Fruit fly (Drosophila melanogaster): ENCODE measurements around the gene ClC-c.
A peak's percentile ranks its signal among the peaks of the same experiment; 100 is the strongest.

Gene ClC-c

dm6 chr3L:16139131-16139530 is 48.9 kb downstream of the ClC-c start:
- peak; percentile 41 for TF ChIP-seq bab1 (GFP tag; optimal IDR thresholded peaks at IDR 0.05)
- TF ChIP-seq CG14711 (tag; optimal IDR thresholded peaks at IDR 0.05) = peak; percentile 98
- no peak for TF ChIP-seq CG1620 (GFP tag; optimal IDR thresholded peaks at IDR 0.05)

DNA sequence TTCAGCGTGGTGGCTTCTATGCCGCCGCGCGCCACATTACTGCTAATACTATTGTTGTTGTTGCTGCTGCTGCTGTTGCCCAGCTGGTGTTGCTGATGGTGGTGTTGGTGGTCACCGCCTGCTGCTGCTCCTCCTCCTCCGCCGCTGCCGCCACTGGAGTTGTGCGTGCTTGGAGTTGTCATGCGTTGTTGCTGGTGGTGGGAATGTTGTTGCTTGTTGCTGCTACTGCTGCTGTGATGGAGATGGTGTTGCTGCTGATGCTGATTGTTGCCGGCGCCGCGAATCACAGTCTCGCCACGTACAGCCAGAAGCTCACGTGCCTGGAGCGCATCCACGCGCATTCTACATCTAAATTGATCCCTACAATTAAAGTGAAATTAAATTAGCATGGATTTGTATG is 51.3 kb downstream of the ClC-c start:
- no peak for TF ChIP-seq CG7045 (GFP tag; optimal IDR thresholded peaks at IDR 0.05)

DNA sequence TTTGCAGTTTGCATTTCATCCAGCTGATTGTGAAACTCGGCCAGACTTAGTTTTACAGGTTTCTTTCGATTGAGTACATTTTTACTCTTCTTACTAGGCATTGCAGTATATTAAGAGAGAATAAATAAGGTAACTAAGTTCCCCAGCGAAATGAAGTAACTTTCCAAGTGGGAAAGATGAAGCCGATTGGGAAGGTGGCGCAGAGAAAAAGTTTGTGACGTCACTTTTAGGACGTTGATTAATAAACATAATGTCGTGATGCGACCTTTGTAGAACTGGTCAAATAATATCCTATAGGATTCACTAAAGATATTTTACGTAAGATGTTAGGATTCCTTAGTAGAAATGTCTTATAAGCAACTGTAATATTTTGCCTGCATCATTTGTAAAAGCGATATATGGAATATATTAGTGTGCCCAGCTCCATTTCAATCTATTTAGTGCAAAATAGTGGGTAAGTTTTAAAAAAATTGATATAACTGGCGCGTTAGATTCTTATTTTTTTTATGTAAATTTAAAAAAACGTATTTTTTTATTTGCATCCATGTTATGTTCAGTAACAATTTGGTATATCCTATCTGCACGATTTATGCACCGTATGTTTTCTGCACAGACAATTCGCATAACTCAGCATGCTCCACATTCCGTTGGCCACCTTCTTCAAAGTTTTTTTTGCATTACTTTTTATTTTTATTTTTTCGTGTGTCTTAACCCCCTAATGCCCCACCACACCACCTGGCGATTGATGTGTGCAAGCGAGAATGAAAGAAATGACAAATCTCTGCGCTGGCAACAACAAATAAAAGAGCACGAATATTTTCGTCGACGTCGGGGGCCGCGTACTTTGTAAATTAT is 53.7 kb downstream of the ClC-c start, which contains the start of gene CG32152:
Gene CG32152, minus strand, starts transcription at position 352 of the 855 bp plus-strand sequence.
- TF ChIP-seq CG7045 (GFP tag; optimal IDR thresholded peaks at IDR 0.05) (no peak), Mnt (GFP tag; optimal IDR thresholded peaks at IDR 0.05) (no peak), Crg-1 (GFP tag; optimal IDR thresholded peaks at IDR 0.05) (no peak), toe (GFP tag; optimal IDR thresholded peaks at IDR 0.05) (no peak), kay (GFP tag; ENCODE audit: borderline replicate concordance) (no peak), ovo (GFP tag; optimal IDR thresholded peaks at IDR 0.05) (no peak), bab1 (GFP tag; optimal IDR thresholded peaks at IDR 0.05) (peak; percentile 47), Clk (GFP tag; optimal IDR thresholded peaks at IDR 0.05) (no peak), tj (GFP tag; optimal IDR thresholded peaks at IDR 0.05) (peak; percentile 87), CG14711 (tag; optimal IDR thresholded peaks at IDR 0.05) (no peak), pad (GFP tag; optimal IDR thresholded peaks at IDR 0.05) (no peak)

dm6 chr3L:16145282-16145681 is 55.0 kb downstream of the ClC-c start:
- TF ChIP-seq Crg-1 (GFP tag; optimal IDR thresholded peaks at IDR 0.05) (no peak), cic (GFP tag; optimal IDR thresholded peaks at IDR 0.05) (no peak), CG33017 (tag; optimal IDR thresholded peaks at IDR 0.05) (no peak), Hr96 (GFP tag; optimal IDR thresholded peaks at IDR 0.05) (no peak), ovo (GFP tag; optimal IDR thresholded peaks at IDR 0.05) (no peak), toe (GFP tag; optimal IDR thresholded peaks at IDR 0.05) (no peak)
